Fruit fly (Drosophila melanogaster) whole organism, prepupa: ENCODE results near the gene btd.
A peak's percentile ranks its signal among the peaks of the same experiment; 100 is the strongest.

Source experiments
- Blimp-1 ChIP-seq: fragments of 200-800 bp; sonication (Bioruptor generic); optimal IDR thresholded peaks from 3 replicates; lab custom pipeline; 2017; ENCODE audit warnings: missing biosample characterization, missing genetic modification characterization, mild to moderate bottlenecking, moderate library complexity, missing genetic modification reagents
- CG10631 ChIP-seq: fragments of 200-800 bp; sonication (Bioruptor generic); optimal IDR thresholded peaks from 2 replicates; lab custom pipeline; 2016; ENCODE audit warnings: missing biosample characterization, missing genetic modification characterization
- CG11294 ChIP-seq: fragments of 200-800 bp; sonication (Bioruptor generic); IDR thresholded peaks from 2 replicates; pipeline ENCODE4 v1.3.6; 2022; ENCODE audit warnings: missing biosample characterization, missing genetic modification characterization
- CG15336 ChIP-seq: fragments of 200-800 bp; sonication (Bioruptor generic); IDR thresholded peaks from 2 replicates; pipeline ENCODE4 v1.3.6; 2022; ENCODE audit warnings: missing biosample characterization, missing genetic modification characterization
- CG16779 ChIP-seq: fragments of 200-800 bp; sonication (Bioruptor generic); optimal IDR thresholded peaks from 3 replicates; lab custom pipeline; 2017; ENCODE audit warnings: missing biosample characterization, mild to moderate bottlenecking, missing genetic modification characterization
- CG31627 ChIP-seq: fragments of 200-800 bp; sonication (Bioruptor generic); optimal IDR thresholded peaks from 3 replicates; lab custom pipeline; 2016; ENCODE audit warnings: missing biosample characterization, missing genetic modification characterization
- CG3919 ChIP-seq: fragments of 200-800 bp; sonication (Bioruptor generic); optimal IDR thresholded peaks from 3 replicates; lab custom pipeline; 2016; ENCODE audit warnings: missing biosample characterization, missing genetic modification characterization
- CG6163 ChIP-seq: fragments of 200-800 bp; sonication (Bioruptor generic); IDR thresholded peaks from 3 replicates; pipeline ENCODE4 v1.3.6; 2022; ENCODE audit warnings: missing biosample characterization, missing genetic modification characterization
- CG6792 ChIP-seq: fragments of 200-800 bp; sonication (Bioruptor generic); optimal IDR thresholded peaks from 3 replicates; lab custom pipeline; 2016; ENCODE audit warnings: missing biosample characterization, missing genetic modification characterization
- CG6808 ChIP-seq: fragments of 200-800 bp; sonication (Bioruptor generic); optimal IDR thresholded peaks from 3 replicates; lab custom pipeline; 2017; ENCODE audit warnings: missing biosample characterization, missing genetic modification characterization, mild to moderate bottlenecking, moderate library complexity, missing genetic modification reagents
- CG6854 ChIP-seq: fragments of 200-800 bp; sonication (Bioruptor generic); optimal IDR thresholded peaks from 2 replicates; lab custom pipeline; 2017; ENCODE audit warnings: missing biosample characterization, mild to moderate bottlenecking, missing genetic modification characterization
- CG8319 ChIP-seq: fragments of 200-800 bp; sonication (Bioruptor generic); optimal IDR thresholded peaks from 3 replicates; lab custom pipeline; 2016; ENCODE audit warnings: missing biosample characterization, missing genetic modification characterization
- CG8632 ChIP-seq: fragments of 200-800 bp; sonication (Bioruptor generic); optimal IDR thresholded peaks from 3 replicates; lab custom pipeline; 2016; ENCODE audit warnings: missing biosample characterization, missing genetic modification characterization
- CG9139 ChIP-seq: fragments of 200-800 bp; sonication (Bioruptor generic); optimal IDR thresholded peaks from 3 replicates; lab custom pipeline; 2017; ENCODE audit warnings: missing biosample characterization, mild to moderate bottlenecking, missing genetic modification characterization
- Eip75B ChIP-seq: fragments of 200-800 bp; sonication (Bioruptor generic); optimal IDR thresholded peaks from 3 replicates; lab custom pipeline; 2016; ENCODE audit warnings: missing biosample characterization, missing genetic modification characterization
- Eip78C ChIP-seq: fragments of 200-800 bp; sonication (Bioruptor generic); peaks from one replicate; lab custom pipeline; 2016; ENCODE audit warnings: missing biosample characterization, missing genetic modification characterization
- Eip93F ChIP-seq: fragments of 200-800 bp; sonication (Bioruptor generic); optimal IDR thresholded peaks from 2 replicates; lab custom pipeline; 2016; ENCODE audit warnings: missing biosample characterization, mild to moderate bottlenecking, missing genetic modification characterization
- Ets21C ChIP-seq: fragments of 200-800 bp; sonication (Bioruptor generic); optimal IDR thresholded peaks from 3 replicates; lab custom pipeline; 2016; ENCODE audit warnings: missing biosample characterization, missing genetic modification characterization
- Ets96B ChIP-seq: fragments of 200-800 bp; optimal IDR thresholded peaks from 2 replicates; lab custom pipeline; 2019; ENCODE audit warnings: missing biosample characterization, mild to moderate bottlenecking, missing genetic modification characterization, moderate library complexity
- Gug ChIP-seq: fragments of 200-800 bp; sonication (Bioruptor generic); IDR thresholded peaks from 2 replicates; pipeline ENCODE4 v1.3.6; 2022; ENCODE audit warnings: missing biosample characterization, missing genetic modification characterization
- Hr38 ChIP-seq: sonication (Bioruptor generic); optimal IDR thresholded peaks from 2 replicates; lab custom pipeline; 2016; ENCODE audit warnings: missing biosample characterization, missing genetic modification characterization
- Hr39 ChIP-seq: fragments of 200-800 bp; sonication (Bioruptor generic); optimal IDR thresholded peaks from 2 replicates; lab custom pipeline; 2016; ENCODE audit warnings: missing biosample characterization, missing genetic modification characterization
- Hr4 ChIP-seq: fragments of 200-800 bp; sonication (Bioruptor generic); optimal IDR thresholded peaks from 3 replicates; lab custom pipeline; 2016; ENCODE audit warnings: missing biosample characterization, missing genetic modification characterization
- Lpt ChIP-seq: fragments of 200-800 bp; sonication (Bioruptor generic); optimal IDR thresholded peaks from 3 replicates; lab custom pipeline; 2016; ENCODE audit warnings: missing biosample characterization, missing genetic modification characterization
- Met ChIP-seq: fragments of 200-800 bp; sonication (Bioruptor generic); optimal IDR thresholded peaks from 3 replicates; lab custom pipeline; 2016; ENCODE audit warnings: missing biosample characterization, missing genetic modification characterization
- OdsH ChIP-seq: fragments of 200-800 bp; sonication (Bioruptor generic); optimal IDR thresholded peaks from 3 replicates; lab custom pipeline; 2016; ENCODE audit warnings: missing biosample characterization, missing genetic modification characterization
- Smox ChIP-seq: fragments of 200-800 bp; sonication (Bioruptor generic); optimal IDR thresholded peaks from 3 replicates; lab custom pipeline; 2016; ENCODE audit warnings: missing biosample characterization, missing genetic modification characterization
- Sox14 ChIP-seq: fragments of 200-800 bp; sonication (Bioruptor generic); optimal IDR thresholded peaks from 3 replicates; lab custom pipeline; 2016; ENCODE audit warnings: missing biosample characterization, missing genetic modification characterization
- Sox15 ChIP-seq: fragments of 200-800 bp; sonication (Bioruptor generic); optimal IDR thresholded peaks from 3 replicates; lab custom pipeline; 2016; ENCODE audit warnings: missing biosample characterization, missing genetic modification characterization
- achi ChIP-seq: fragments of 200-800 bp; sonication (Bioruptor generic); optimal IDR thresholded peaks from 3 replicates; lab custom pipeline; 2016; ENCODE audit warnings: missing biosample characterization, missing genetic modification characterization
- acj6 ChIP-seq: fragments of 200-800 bp; sonication (Bioruptor generic); optimal IDR thresholded peaks from 3 replicates; lab custom pipeline; 2016; ENCODE audit warnings: missing biosample characterization, missing genetic modification characterization
- cyc ChIP-seq: fragments of 200-800 bp; sonication (Bioruptor generic); optimal IDR thresholded peaks from 3 replicates; lab custom pipeline; 2016; ENCODE audit warnings: missing biosample characterization, missing genetic modification characterization
- dsx ChIP-seq: fragments of 200-800 bp; optimal IDR thresholded peaks from 3 replicates; lab custom pipeline; 2019; ENCODE audit warnings: missing biosample characterization, mild to moderate bottlenecking, missing genetic modification characterization, moderate library complexity; ENCODE audit not compliant: poor library complexity, severe bottlenecking
- eg ChIP-seq: fragments of 200-800 bp; sonication (Bioruptor generic); IDR thresholded peaks from 3 replicates; pipeline ENCODE4 v1.3.6; 2022; ENCODE audit warnings: missing biosample characterization, missing genetic modification characterization
- esn ChIP-seq: fragments of 200-800 bp; sonication (Bioruptor generic); optimal IDR thresholded peaks from 2 replicates; lab custom pipeline; 2016; ENCODE audit warnings: missing biosample characterization, mild to moderate bottlenecking, missing genetic modification characterization, moderate library complexity
- fd59A ChIP-seq: fragments of 200-800 bp; sonication (Bioruptor generic); optimal IDR thresholded peaks from 2 replicates; lab custom pipeline; 2017; ENCODE audit warnings: missing biosample characterization, mild to moderate bottlenecking, missing genetic modification characterization, missing genetic modification reagents
- fd85E ChIP-seq: fragments of 200-800 bp; sonication (Bioruptor generic); optimal IDR thresholded peaks from 3 replicates; lab custom pipeline; 2016; ENCODE audit warnings: missing biosample characterization, missing genetic modification characterization
- fkh ChIP-seq: fragments of 200-800 bp; sonication (Bioruptor generic); optimal IDR thresholded peaks from 3 replicates; lab custom pipeline; 2017; ENCODE audit warnings: missing biosample characterization, mild to moderate bottlenecking, missing genetic modification characterization, moderate library complexity
- lz ChIP-seq: fragments of 200-800 bp; sonication (Bioruptor generic); optimal IDR thresholded peaks from 3 replicates; lab custom pipeline; 2016; ENCODE audit warnings: missing biosample characterization, missing genetic modification characterization
- net ChIP-seq: fragments of 200-800 bp; sonication (Bioruptor generic); optimal IDR thresholded peaks from 3 replicates; lab custom pipeline; 2016; ENCODE audit warnings: missing biosample characterization, missing genetic modification characterization
- spab ChIP-seq: fragments of 200-800 bp; sonication (Bioruptor generic); optimal IDR thresholded peaks from 2 replicates; lab custom pipeline; 2017; ENCODE audit warnings: missing biosample characterization, mild to moderate bottlenecking, missing genetic modification characterization, missing genetic modification reagents
- ss ChIP-seq, 2 experiments: fragments of 200-800 bp; sonication (Bioruptor generic); optimal IDR thresholded peaks; 2 replicates in 1 of 2; 3 replicates in 1 of 2; lab custom pipeline; 2017 to 2018; ENCODE audit warnings: mild to moderate bottlenecking in 2 of 2, missing biosample characterization in 2 of 2, missing genetic modification characterization in 2 of 2, moderate library complexity in 1 of 2
- svp ChIP-seq: fragments of 200-800 bp; sonication (Bioruptor generic); peaks from one replicate; lab custom pipeline; 2016; ENCODE audit warnings: missing biosample characterization, missing genetic modification characterization
- topi ChIP-seq: fragments of 200-800 bp; sonication (Bioruptor generic); optimal IDR thresholded peaks from 3 replicates; lab custom pipeline; 2016; ENCODE audit warnings: missing biosample characterization, missing genetic modification characterization
- vri ChIP-seq: fragments of 200-800 bp; sonication (Bioruptor generic); optimal IDR thresholded peaks from 3 replicates; lab custom pipeline; 2016; ENCODE audit warnings: missing biosample characterization, mild to moderate bottlenecking, missing genetic modification characterization

Gene btd

dm6 chrX:9738551-9738950 lies 44.6 kb downstream of the btd start (continued):
- TF ChIP-seq Hr38, result no peak
- TF ChIP-seq fd59A (GFP tag; lab: Kevin White, UChicago), result peak; percentile 24
- peak; percentile 5 for TF ChIP-seq CG8632 (GFP tag; lab: Kevin White, UChicago)
- TF ChIP-seq topi, result peak; percentile 57
- peak; percentile 67 for TF ChIP-seq eg
- no peak for TF ChIP-seq fkh (GFP tag; lab: Kevin White, UChicago)
- no peak for TF ChIP-seq CG6854 (GFP tag; lab: Kevin White, UChicago)
- no peak for TF ChIP-seq CG8319 (GFP tag; lab: Kevin White, UChicago)
- peak; percentile 95 for TF ChIP-seq dsx (GFP tag; lab: Kevin White, UChicago)
- TF ChIP-seq lz, result peak; percentile 22
- peak; percentile 44 for TF ChIP-seq OdsH (GFP tag; lab: Kevin White, UChicago)
- TF ChIP-seq CG3919 (GFP tag; lab: Kevin White, UChicago), result peak; percentile 59
- TF ChIP-seq Hr39, result peak; percentile 33
- TF ChIP-seq CG6163, result peak; percentile 75; the same call in 2 of the 3 replicates
- TF ChIP-seq Smox (GFP tag; lab: Kevin White, UChicago), result peak; percentile 40
- peak; percentile 62 for TF ChIP-seq Met (GFP tag; lab: Kevin White, UChicago)
- TF ChIP-seq Sox14 (GFP tag; lab: Kevin White, UChicago), result peak; percentile 50
- peak; percentile 20 for TF ChIP-seq Lpt
- TF ChIP-seq ss (GFP tag; optimal IDR thresholded peaks at IDR 0.05; lab: Kevin White, UChicago), result peak; percentile 4 to 25
- peak; percentile 53 for TF ChIP-seq Hr4 (GFP tag; lab: Kevin White, UChicago)
- TF ChIP-seq esn (GFP tag; lab: Kevin White, UChicago), result peak; percentile 60
- TF ChIP-seq CG31627 (GFP tag; lab: Kevin White, UChicago), result peak; percentile 18
- TF ChIP-seq CG10631 (GFP tag; lab: Kevin White, UChicago), result peak; percentile 48
- TF ChIP-seq fd85E, result no peak
- TF ChIP-seq Gug (GFP tag; lab: Robert Waterston, UW), result no peak
- peak; percentile 47 for TF ChIP-seq acj6 (GFP tag; lab: Kevin White, UChicago)
- no peak for TF ChIP-seq Sox15 (GFP tag; lab: Kevin White, UChicago)
- peak; percentile 14 for TF ChIP-seq CG6808
- TF ChIP-seq spab, result peak; percentile 39
- TF ChIP-seq cyc (GFP tag; lab: Kevin White, UChicago), result peak; percentile 33
- no peak for TF ChIP-seq Ets21C
- peak; percentile 61 for TF ChIP-seq Ets96B (tag; lab: Kevin White, UChicago)
- TF ChIP-seq Eip78C (GFP tag; lab: Kevin White, UChicago), result peak; percentile 90
- no peak for TF ChIP-seq Blimp-1 (GFP tag; lab: Kevin White, UChicago)
- no peak for TF ChIP-seq CG16779
- no peak for TF ChIP-seq CG9139 (GFP tag; lab: Kevin White, UChicago)
- TF ChIP-seq achi, result peak; percentile 55
- TF ChIP-seq net (GFP tag; lab: Kevin White, UChicago), result peak; percentile 24
- no peak for TF ChIP-seq CG11294
- no peak for TF ChIP-seq vri (GFP tag; lab: Kevin White, UChicago)
- TF ChIP-seq, all 60 proteins: peak for 44

- TF ChIP-seq CG8632 (GFP tag; lab: Kevin White, UChicago), result no peak
- TF ChIP-seq svp (GFP tag; lab: Kevin White, UChicago), result no peak
- TF ChIP-seq CG15336 (GFP tag; lab: Robert Waterston, UW), result no peak
- TF ChIP-seq Eip93F (GFP tag; lab: Kevin White, UChicago), result no peak
- TF ChIP-seq fd59A (GFP tag; lab: Kevin White, UChicago), result no peak
- no peak for TF ChIP-seq Smox (GFP tag; lab: Kevin White, UChicago)
- no peak for TF ChIP-seq CG6792 (GFP tag; lab: Kevin White, UChicago)
- no peak for TF ChIP-seq Met (GFP tag; lab: Kevin White, UChicago)
- TF ChIP-seq ss (GFP tag; optimal IDR thresholded peaks at IDR 0.05; lab: Kevin White, UChicago), result no peak
- TF ChIP-seq CG6854 (GFP tag; lab: Kevin White, UChicago), result no peak
- TF ChIP-seq Eip75B (GFP tag; lab: Kevin White, UChicago), result no peak
These were observed 46.3 kb downstream of the btd start for dm6 chrX:9740269-9740668.
